Worm (Caenorhabditis elegans) whole organism, L1 larva: Measurements from ENCODE around the gene R01E6.2.

Source experiments
- Y116A8C.19 ChIP-seq: sonication (generic microtip); optimal IDR thresholded peaks from 2 replicates; lab custom pipeline; 2016; ENCODE audit warnings: missing compliant biosample characterization, missing genetic modification characterization, borderline replicate concordance
- alr-1 ChIP-seq: fragments of 200-800 bp; sonication (Bioruptor generic); optimal IDR thresholded peaks from 2 replicates; lab custom pipeline; 2018; ENCODE audit warnings: borderline replicate concordance, mild to moderate bottlenecking, missing genetic modification characterization, missing compliant biosample characterization
- aly-2 ChIP-seq: fragments of 150-350 bp; optimal IDR thresholded peaks from 2 replicates; lab custom pipeline; 2014; ENCODE audit warnings: missing biosample characterization, missing genetic modification characterization
- blmp-1 ChIP-seq: fragments of 150-350 bp; optimal IDR thresholded peaks from 2 replicates; lab custom pipeline; 2014; ENCODE audit warnings: missing biosample characterization, missing genetic modification characterization
- ceh-63 ChIP-seq: fragments of 200-800 bp; sonication (Bioruptor generic); optimal IDR thresholded peaks from 2 replicates; lab custom pipeline; 2018; ENCODE audit warnings: mild to moderate bottlenecking, missing genetic modification characterization, missing compliant biosample characterization
- ceh-82 ChIP-seq, 3 experiments: fragments of 150-350 bp in 1 of 3; sonication (generic microtip) in 2 of 3; optimal IDR thresholded peaks; 2 replicates each; lab custom pipeline; 2014 to 2017; ENCODE audit warnings: missing biosample characterization in 3 of 3, missing genetic modification characterization in 3 of 3
- ceh-88 ChIP-seq: fragments of 200-800 bp; sonication (Bioruptor generic); IDR thresholded peaks from 2 replicates; pipeline ENCODE4 v1.3.6; 2022; ENCODE audit warnings: missing genetic modification characterization, missing compliant biosample characterization
- ces-1 ChIP-seq: fragments of 150-350 bp; optimal IDR thresholded peaks from 2 replicates; lab custom pipeline; 2014; ENCODE audit warnings: missing biosample characterization, missing genetic modification reagents, missing genetic modification characterization
- dpl-1 ChIP-seq, 3 experiments: fragments of 150-350 bp in 2 of 3; sonication (generic microtip) in 1 of 3; optimal IDR thresholded peaks; 2 replicates each; lab custom pipeline; 2014 to 2017; ENCODE audit warnings: missing biosample characterization in 3 of 3, missing genetic modification characterization in 3 of 3, missing genetic modification reagents in 3 of 3
- dsc-1 ChIP-seq: sonication (generic microtip); optimal IDR thresholded peaks from 2 replicates; lab custom pipeline; 2016; ENCODE audit warnings: mild to moderate bottlenecking, missing genetic modification characterization, missing compliant biosample characterization
- efl-1 ChIP-seq, 4 experiments: fragments of 150-350 bp; optimal IDR thresholded peaks in 3 of 4; peaks in 1 of 4; 1 replicate in 1 of 4; 2 replicates in 3 of 4; lab custom pipeline; 2014; ENCODE audit warnings: missing biosample characterization in 2 of 4, missing genetic modification characterization in 2 of 4, missing genetic modification reagents in 2 of 4
- fkh-4 ChIP-seq: sonication (generic microtip); optimal IDR thresholded peaks from 2 replicates; lab custom pipeline; 2016; ENCODE audit warnings: missing compliant biosample characterization, missing genetic modification characterization, borderline replicate concordance
- grh-1 ChIP-seq: fragments of 200-800 bp; sonication (Bioruptor generic); IDR thresholded peaks from 2 replicates; pipeline ENCODE4 v1.3.6; 2022; ENCODE audit warnings: missing genetic modification reagents, missing genetic modification characterization, missing compliant biosample characterization
- hpl-2 ChIP-seq: fragments of 150-350 bp; optimal IDR thresholded peaks from 2 replicates; lab custom pipeline; 2014; ENCODE audit warnings: missing biosample characterization, missing genetic modification reagents, missing genetic modification characterization
- lin-13 ChIP-seq: fragments of 150-350 bp; optimal IDR thresholded peaks from 2 replicates; lab custom pipeline; 2014; ENCODE audit warnings: missing biosample characterization, missing genetic modification reagents, missing genetic modification characterization
- lin-14 ChIP-seq: fragments of 200-800 bp; sonication (Bioruptor generic); optimal IDR thresholded peaks from 2 replicates; lab custom pipeline; 2018; ENCODE audit warnings: mild to moderate bottlenecking, missing genetic modification characterization, moderate library complexity, missing compliant biosample characterization
- lsy-2 ChIP-seq, 2 experiments: fragments of 150-350 bp; optimal IDR thresholded peaks; 2 replicates each; lab custom pipeline; 2014; ENCODE audit warnings: missing biosample characterization in 2 of 2, missing genetic modification characterization in 2 of 2
- mdl-1 ChIP-seq, 2 experiments: fragments of 150-350 bp; optimal IDR thresholded peaks; 2 replicates each; lab custom pipeline; 2014 to 2017; ENCODE audit warnings: missing biosample characterization in 2 of 2, missing genetic modification characterization in 2 of 2, inconsistent platforms in 1 of 2
- mef-2 ChIP-seq: fragments of 150-350 bp; optimal IDR thresholded peaks from 2 replicates; lab custom pipeline; 2014; ENCODE audit warnings: missing biosample characterization, missing genetic modification characterization
- nhr-12 ChIP-seq: sonication (generic microtip); optimal IDR thresholded peaks from 2 replicates; lab custom pipeline; 2017; ENCODE audit warnings: missing biosample characterization, missing genetic modification characterization
- nhr-71 ChIP-seq: sonication (generic microtip); optimal IDR thresholded peaks from 2 replicates; lab custom pipeline; 2016; ENCODE audit warnings: mild to moderate bottlenecking, missing genetic modification characterization, moderate library complexity, missing compliant biosample characterization
- nhr-84 ChIP-seq: sonication (generic microtip); optimal IDR thresholded peaks from 2 replicates; lab custom pipeline; 2017; ENCODE audit warnings: missing biosample characterization, missing genetic modification characterization
- nhr-90 ChIP-seq: sonication (generic microtip); optimal IDR thresholded peaks from 2 replicates; lab custom pipeline; 2016; ENCODE audit warnings: mild to moderate bottlenecking, missing genetic modification characterization, missing compliant biosample characterization; ENCODE audit not compliant: poor library complexity
- rnt-1 ChIP-seq: sonication (generic microtip); optimal IDR thresholded peaks from 2 replicates; lab custom pipeline; 2016; ENCODE audit warnings: mild to moderate bottlenecking, missing genetic modification characterization, moderate library complexity, missing compliant biosample characterization
- skn-1 ChIP-seq: fragments of 150-350 bp; optimal IDR thresholded peaks from 2 replicates; lab custom pipeline; 2014; ENCODE audit warnings: missing biosample characterization, missing genetic modification characterization
- snu-23 ChIP-seq: sonication (generic microtip); optimal IDR thresholded peaks from 2 replicates; lab custom pipeline; 2016; ENCODE audit warnings: missing genetic modification characterization, missing compliant biosample characterization
- sptf-1 ChIP-seq: fragments of 150-350 bp; optimal IDR thresholded peaks from 2 replicates; lab custom pipeline; 2014; ENCODE audit warnings: missing biosample characterization, missing genetic modification characterization
- tbx-2 ChIP-seq: sonication (generic microtip); optimal IDR thresholded peaks from 2 replicates; lab custom pipeline; 2016; ENCODE audit warnings: missing genetic modification characterization, missing compliant biosample characterization
- unc-62 ChIP-seq: fragments of 150-350 bp; optimal IDR thresholded peaks from 2 replicates; lab custom pipeline; 2014; ENCODE audit warnings: missing biosample characterization, missing genetic modification reagents, missing genetic modification characterization
- xbp-1 ChIP-seq: sonication (generic microtip); optimal IDR thresholded peaks from 2 replicates; lab custom pipeline; 2016; ENCODE audit warnings: missing genetic modification characterization, missing compliant biosample characterization

The R01E6.2 gene

DNA sequence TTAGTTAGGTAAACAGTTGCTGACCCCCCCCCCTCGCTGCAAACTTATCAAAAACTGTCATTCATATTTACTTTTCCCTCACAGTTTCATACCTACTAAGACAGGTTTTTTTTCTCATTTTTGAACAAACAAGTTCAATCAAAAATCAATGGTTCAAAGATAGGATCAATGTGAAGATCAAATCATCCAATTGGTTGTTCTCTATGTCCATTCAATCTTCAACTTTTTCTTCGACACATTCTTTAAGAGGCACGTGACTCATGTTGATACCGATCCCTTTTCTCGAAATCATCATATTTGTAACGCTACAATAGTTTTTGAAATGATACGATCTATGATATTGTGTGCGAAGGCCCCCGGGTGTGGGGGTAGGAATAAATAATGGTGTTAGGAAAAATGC, 26.6 kb downstream of the R01E6.2 start (continued):
- TF ChIP-seq lsy-2 (tag; optimal IDR thresholded peaks at IDR 0.05; lab: Kevin White, UChicago) (peak; percentile 43 to 67), blmp-1 (tag; lab: Kevin White, UChicago) (peak; percentile 83), mdl-1 (tag; optimal IDR thresholded peaks at IDR 0.05; lab: Kevin White, UChicago) (peak in 1 of 2 experiments; percentile 59), ceh-88 (GFP tag; lab: Robert Waterston, UW) (0 out of 2 replicates have a peak, but pooled peaks have one; percentile 28), alr-1 (tag; lab: Kevin White, UChicago) (no peak), nhr-84 (tag; lab: Kevin White, UChicago) (no peak), grh-1 (GFP tag; lab: Robert Waterston, UW) (peak; percentile 85), Y116A8C.19 (tag; lab: Kevin White, UChicago) (no peak), dpl-1 (GFP tag; optimal IDR thresholded peaks at IDR 0.05; lab: Kevin White, UChicago) (peak in 1 of 3 experiments; percentile 26), xbp-1 (peak; percentile 39), efl-1 (optimal IDR thresholded peaks at IDR 0.05; lab: Kevin White, UChicago) (peak in 1 of 2 experiments; percentile 5), efl-1 (GFP tag; optimal IDR thresholded peaks at IDR 0.05 in 1 of 2; lab: Kevin White, UChicago) (peak in 1 of 2 experiments; percentile 85), mef-2 (no peak), snu-23 (GFP tag; lab: Kevin White, UChicago) (peak; percentile 84), fkh-4 (no peak), sptf-1 (tag; lab: Kevin White, UChicago) (no peak), nhr-71 (tag; lab: Kevin White, UChicago) (peak; percentile 88)

DNA sequence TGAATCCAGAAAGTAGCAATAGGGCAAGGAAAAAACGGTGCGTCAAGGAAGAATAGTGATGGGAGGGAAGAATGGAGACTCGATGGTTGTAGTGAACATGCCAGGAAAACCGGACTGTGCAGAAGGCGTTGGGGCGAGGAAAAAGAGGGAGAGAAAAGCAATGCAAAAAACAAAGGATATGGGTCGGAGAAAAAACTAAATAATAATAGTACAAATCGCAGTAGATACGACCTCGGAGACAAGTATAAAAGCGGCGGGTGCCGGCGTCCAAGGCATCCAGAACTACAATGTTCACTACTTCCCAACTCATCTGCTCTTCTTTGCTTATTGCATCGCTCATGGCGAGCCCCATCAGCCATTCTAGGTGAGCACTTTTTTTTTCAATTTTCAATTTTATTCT, 29.6 kb downstream of the R01E6.2 start, which contains the start of gene R01E6.5:
R01E6.5 (plus strand) TSS at position 301 of the 400 bp plus-strand sequence.
- TF ChIP-seq xbp-1 (no peak), efl-1 (optimal IDR thresholded peaks at IDR 0.05; lab: Kevin White, UChicago) (no peak), efl-1 (GFP tag; optimal IDR thresholded peaks at IDR 0.05 in 1 of 2; lab: Kevin White, UChicago) (no peak), aly-2 (no peak), nhr-71 (tag; lab: Kevin White, UChicago) (no peak), nhr-12 (tag; lab: Kevin White, UChicago) (no peak), dsc-1 (tag; lab: Kevin White, UChicago) (no peak), hpl-2 (no peak), unc-62 (GFP tag; lab: Kevin White, UChicago) (no peak), mdl-1 (tag; optimal IDR thresholded peaks at IDR 0.05; lab: Kevin White, UChicago) (no peak), nhr-84 (tag; lab: Kevin White, UChicago) (no peak)

DNA sequence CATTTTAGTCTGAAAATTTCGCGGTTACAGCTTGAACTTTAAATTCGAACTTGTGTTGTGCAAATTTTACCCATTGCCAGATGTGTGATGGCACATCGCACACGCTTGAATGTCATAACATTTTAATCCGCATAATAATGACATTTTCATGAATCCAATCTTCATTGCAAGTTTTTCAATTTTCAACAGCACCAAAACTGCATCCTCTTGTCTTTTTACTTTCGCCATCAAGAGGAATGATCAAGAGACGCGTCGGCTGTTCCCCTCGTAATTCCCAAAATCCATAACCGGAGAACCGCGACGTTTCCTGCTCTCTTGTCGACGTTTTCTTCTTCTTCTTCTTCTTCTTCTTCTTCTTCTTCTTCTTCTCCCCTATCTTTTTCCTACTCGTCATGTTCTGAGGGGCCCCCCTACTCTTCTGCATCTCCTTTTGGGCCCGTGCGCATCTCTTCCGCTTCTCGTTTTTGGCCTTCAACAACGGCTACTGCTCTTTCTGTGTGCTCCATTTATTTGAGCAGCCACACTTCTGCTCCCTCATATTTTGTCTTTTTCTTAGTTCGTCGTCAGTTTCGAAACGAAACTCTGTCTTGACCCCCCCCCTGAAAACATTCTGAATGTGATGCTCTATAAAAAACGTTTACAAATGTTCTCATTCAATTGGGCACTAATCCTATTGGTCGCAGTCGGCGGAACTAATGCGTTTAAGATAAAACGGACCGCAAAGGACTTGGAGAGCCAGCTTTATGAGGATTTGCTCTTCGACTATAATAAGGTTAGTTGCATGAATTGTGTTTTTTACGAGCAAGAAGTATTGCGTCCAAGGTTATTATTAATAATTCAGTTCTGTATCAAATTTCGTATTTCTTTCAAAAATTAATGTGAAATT, 33.7 kb downstream of the R01E6.2 start, which contains the start of gene acr-12:
acr-12 (plus strand) TSS at position 430 of the 886 bp plus-strand sequence.
- no peak for TF ChIP-seq rnt-1 (tag; lab: Kevin White, UChicago)
- peak; percentile 72 for TF ChIP-seq lin-14
- TF ChIP-seq ceh-82 (tag; optimal IDR thresholded peaks at IDR 0.05; lab: Kevin White, UChicago), result peak in 1 of 3 experiments; percentile 10

DNA sequence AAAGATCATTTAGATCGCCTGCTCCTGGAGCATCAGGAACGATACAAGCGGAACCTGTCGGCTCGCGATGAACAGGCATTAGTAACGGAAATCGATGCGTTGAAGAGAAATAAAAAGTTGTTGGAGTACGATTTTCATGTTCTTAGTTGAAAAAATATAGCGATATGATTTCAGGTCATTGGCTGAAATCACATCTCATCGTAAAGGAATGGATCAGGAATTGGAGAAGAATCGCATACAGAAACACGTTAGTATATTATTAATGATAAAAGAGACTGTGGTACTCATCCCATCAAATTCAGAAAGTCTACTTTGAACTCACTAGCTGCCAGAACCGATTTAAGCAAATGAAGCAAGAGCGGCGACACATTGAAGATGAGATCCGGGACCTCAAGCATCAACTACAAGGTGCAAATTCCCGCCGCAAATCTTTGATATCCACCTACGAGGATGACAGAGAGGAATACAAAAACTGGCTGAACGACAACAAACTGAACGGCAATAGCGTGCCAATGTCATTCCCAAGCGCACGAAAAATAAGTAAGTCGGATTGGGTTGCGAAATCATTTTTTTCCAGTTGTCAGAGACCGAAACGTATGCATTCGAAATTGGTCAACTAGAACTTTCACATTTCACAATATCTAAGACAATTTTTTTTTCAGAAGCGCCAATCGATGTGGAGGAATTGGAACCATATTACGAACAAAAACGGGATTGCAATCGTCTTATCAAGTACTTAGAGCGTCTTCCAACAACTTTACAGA, 36.1 kb downstream of the R01E6.2 start:
- TF ChIP-seq lin-13 (GFP tag; lab: Kevin White, UChicago) (no peak), ceh-63 (GFP tag; lab: Kevin White, UChicago) (no peak), tbx-2 (tag; lab: Kevin White, UChicago) (no peak), skn-1 (tag; lab: Kevin White, UChicago) (peak; percentile 4), nhr-90 (tag; lab: Kevin White, UChicago) (no peak), ces-1 (GFP tag; lab: Kevin White, UChicago) (no peak), mef-2 (no peak)
